Worm (Caenorhabditis elegans) whole organism, early embryonic: Measurements from ENCODE around the gene nlp-18.

Experiments used
- F13C5.2 ChIP-seq: sonication (generic microtip); optimal IDR thresholded peaks from 2 replicates; lab custom pipeline; 2017; ENCODE audit warnings: mild to moderate bottlenecking, missing genetic modification characterization, inconsistent platforms, missing compliant biosample characterization
- ets-7 ChIP-seq: sonication (generic microtip); optimal IDR thresholded peaks from 2 replicates; lab custom pipeline; 2016; ENCODE audit warnings: missing genotype, missing genetic modification characterization, missing compliant biosample characterization
- hmbx-1 ChIP-seq: sonication (generic microtip); optimal IDR thresholded peaks from 2 replicates; lab custom pipeline; 2016; ENCODE audit warnings: mild to moderate bottlenecking, missing genetic modification characterization, missing compliant biosample characterization
- pes-1 ChIP-seq: fragments of 200-800 bp; sonication (Bioruptor generic); IDR thresholded peaks from 2 replicates; pipeline ENCODE4 v1.3.6; 2022; ENCODE audit warnings: missing genetic modification reagents, missing genetic modification characterization, missing compliant biosample characterization
- scrt-1 ChIP-seq: fragments of 200-800 bp; sonication (Bioruptor generic); IDR thresholded peaks from 2 replicates; pipeline ENCODE4 v1.3.6; 2022; ENCODE audit warnings: missing genetic modification characterization, missing compliant biosample characterization
- tbx-11 ChIP-seq: fragments of 200-800 bp; sonication (Bioruptor generic); IDR thresholded peaks from 2 replicates; pipeline ENCODE4 v1.3.6; 2022; ENCODE audit warnings: missing genetic modification characterization, missing compliant biosample characterization

DNA sequence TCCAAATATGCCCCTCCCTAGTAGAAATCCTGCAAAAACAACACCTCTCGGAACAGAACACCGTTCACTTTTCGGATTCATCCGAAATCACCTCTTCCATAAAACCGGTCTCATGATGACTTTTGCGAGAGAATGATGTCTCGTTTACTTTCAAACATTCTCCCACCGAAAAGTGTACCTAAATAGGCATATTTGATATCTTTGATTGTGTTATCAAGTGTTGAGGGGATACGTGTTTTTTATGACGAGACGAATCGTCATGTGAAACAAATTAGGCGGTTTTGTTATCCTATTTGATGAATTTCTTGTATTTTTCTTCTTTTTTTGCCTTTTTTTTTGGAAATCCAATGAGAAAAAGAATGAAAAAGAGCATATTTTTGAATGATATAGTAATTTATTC, 15.0 kb downstream of the nlp-18 start:
- TF ChIP-seq pes-1 (GFP tag; lab: Robert Waterston, UW), result no peak
- no peak for TF ChIP-seq scrt-1
- TF ChIP-seq ets-7 (tag; lab: Kevin White, UChicago), result no peak
- TF ChIP-seq F13C5.2 (tag; lab: Kevin White, UChicago), result no peak
- TF ChIP-seq hmbx-1 (tag; lab: Kevin White, UChicago), result no peak
- TF ChIP-seq tbx-11 (GFP tag; lab: Robert Waterston, UW), result no peak
